Worm (Caenorhabditis elegans) whole organism, L2 larva: ENCODE measurements around the gene pir-2.

Experiments used
- ceh-16 ChIP-seq: fragments of 150-350 bp; optimal IDR thresholded peaks from 2 replicates; lab custom pipeline; 2014; ENCODE audit warnings: missing biosample characterization, missing genetic modification characterization
- lin-11 ChIP-seq: fragments of 150-350 bp; sonication (generic microtip); optimal IDR thresholded peaks from 2 replicates; lab custom pipeline; 2014; ENCODE audit warnings: missing biosample characterization, missing genetic modification characterization, inconsistent platforms, mixed read lengths
- nhr-11 ChIP-seq: fragments of 150-350 bp; optimal IDR thresholded peaks from 2 replicates; lab custom pipeline; 2014; ENCODE audit warnings: missing biosample characterization, missing genetic modification characterization
- nhr-12 ChIP-seq: fragments of 150-350 bp; optimal IDR thresholded peaks from 2 replicates; lab custom pipeline; 2014; ENCODE audit warnings: missing biosample characterization, missing genetic modification characterization
- nhr-25 ChIP-seq: fragments of 150-350 bp; sonication (generic microtip); optimal IDR thresholded peaks from 3 replicates; lab custom pipeline; 2014; ENCODE audit warnings: missing biosample characterization, missing genetic modification characterization

- TF ChIP-seq lin-11 (tag; lab: Kevin White, UChicago), result no peak
- TF ChIP-seq nhr-11 (tag; lab: Kevin White, UChicago), result no peak
- TF ChIP-seq nhr-25 (tag; lab: Kevin White, UChicago), result no peak
- TF ChIP-seq nhr-12 (tag; lab: Kevin White, UChicago), result no peak
- no peak for TF ChIP-seq ceh-16
These were observed 17.1 kb downstream of the pir-2 start, which contains the start of gene T26G10.5 for ce11 chrIII:9426301-9426700.
